Worm (Caenorhabditis elegans) whole organism, L4 larva: ENCODE data around the gene paml-1.
A peak's percentile ranks its signal among the peaks of the same experiment; 100 is the strongest.

Experiments
- Y105C5A.15 ChIP-seq: fragments of 200-800 bp; sonication (Bioruptor generic); IDR thresholded peaks from 2 replicates; pipeline ENCODE4 v1.3.6; 2022; ENCODE audit warnings: missing genetic modification characterization, missing compliant biosample characterization
- Y75B8A.6 ChIP-seq: fragments of 200-800 bp; sonication (Bioruptor generic); IDR thresholded peaks from 2 replicates; pipeline ENCODE4 v1.3.6; 2022; ENCODE audit warnings: missing genetic modification reagents, missing genetic modification characterization, missing compliant biosample characterization
- aha-1 ChIP-seq: fragments of 150-350 bp; peaks from one replicate; lab custom pipeline; 2014; ENCODE audit warnings: missing biosample characterization, missing genetic modification characterization
- ama-1 ChIP-seq: fragments of 150-350 bp; optimal IDR thresholded peaks from 2 replicates; lab custom pipeline; 2014; ENCODE audit warnings: inconsistent platforms, mixed read lengths
- attf-4 ChIP-seq: sonication (generic microtip); optimal IDR thresholded peaks from 3 replicates; lab custom pipeline; 2017; ENCODE audit warnings: missing biosample characterization, missing genetic modification characterization
- ceh-82 ChIP-seq: sonication (generic microtip); optimal IDR thresholded peaks from 2 replicates; lab custom pipeline; 2017; ENCODE audit warnings: missing biosample characterization, missing genetic modification characterization
- cey-2 ChIP-seq: sonication (generic microtip); optimal IDR thresholded peaks from 3 replicates; lab custom pipeline; 2017; ENCODE audit warnings: missing genetic modification characterization, mild to moderate bottlenecking, missing compliant biosample characterization, antibody characterized with exemption, borderline replicate concordance; ENCODE audit not compliant: insufficient read depth
- ctbp-1 ChIP-seq: fragments of 200-800 bp; sonication (Bioruptor generic); IDR thresholded peaks from 2 replicates; pipeline ENCODE4 v1.3.6; 2022; ENCODE audit warnings: missing genetic modification reagents, missing genetic modification characterization, missing compliant biosample characterization
- daf-19 ChIP-seq: fragments of 200-800 bp; sonication (Bioruptor generic); conservative IDR thresholded peaks from 2 replicates; pipeline ENCODE4 v1.3.6; 2022; ENCODE audit warnings: missing genetic modification characterization, missing compliant biosample characterization
- dmd-9 ChIP-seq: fragments of 200-800 bp; sonication (Bioruptor generic); IDR thresholded peaks from 2 replicates; pipeline ENCODE4 v1.3.6; 2022; ENCODE audit warnings: missing genetic modification reagents, missing genetic modification characterization, missing compliant biosample characterization
- dpl-1 ChIP-seq: fragments of 150-350 bp; optimal IDR thresholded peaks from 2 replicates; lab custom pipeline; 2014; ENCODE audit warnings: missing biosample characterization, missing genetic modification reagents, missing genetic modification characterization
- duxl-1 ChIP-seq: sonication (generic microtip); optimal IDR thresholded peaks from 2 replicates; lab custom pipeline; 2016; ENCODE audit warnings: mild to moderate bottlenecking, missing genetic modification characterization, moderate library complexity, missing compliant biosample characterization; ENCODE audit not compliant: poor library complexity
- dve-1 ChIP-seq: sonication (generic microtip); optimal IDR thresholded peaks from 2 replicates; lab custom pipeline; 2017; ENCODE audit warnings: antibody characterized with exemption, mild to moderate bottlenecking, missing genetic modification characterization, missing compliant biosample characterization; ENCODE audit not compliant: insufficient read depth
- fos-1 ChIP-seq: fragments of 150-350 bp; optimal IDR thresholded peaks from 2 replicates; lab custom pipeline; 2014; ENCODE audit warnings: missing biosample characterization, missing genetic modification characterization
- gei-8 ChIP-seq: fragments of 200-800 bp; sonication (Bioruptor generic); optimal IDR thresholded peaks from 2 replicates; lab custom pipeline; 2018; ENCODE audit warnings: mild to moderate bottlenecking, missing genetic modification characterization, missing compliant biosample characterization
- hif-1 ChIP-seq, 2 experiments: sonication (generic microtip); optimal IDR thresholded peaks; 2 replicates each; lab custom pipeline; 2016 to 2017; ENCODE audit warnings: missing compliant biosample characterization in 2 of 2, missing genetic modification characterization in 2 of 2, missing genetic modification reagents in 2 of 2, missing genotype in 2 of 2, mild to moderate bottlenecking in 1 of 2
- hlh-11 ChIP-seq: fragments of 200-800 bp; sonication (Bioruptor generic); optimal IDR thresholded peaks from 2 replicates; lab custom pipeline; 2018; ENCODE audit warnings: mild to moderate bottlenecking, missing genetic modification characterization, missing compliant biosample characterization
- hlh-30 ChIP-seq: sonication (generic microtip); optimal IDR thresholded peaks from 2 replicates; lab custom pipeline; 2017; ENCODE audit warnings: antibody characterized with exemption, mild to moderate bottlenecking, missing genetic modification characterization, missing compliant biosample characterization; ENCODE audit not compliant: insufficient read depth
- jun-1 ChIP-seq: fragments of 150-350 bp; optimal IDR thresholded peaks from 2 replicates; lab custom pipeline; 2014; ENCODE audit warnings: missing biosample characterization, missing genetic modification reagents, missing genetic modification characterization
- lin-13 ChIP-seq: fragments of 150-350 bp; optimal IDR thresholded peaks from 2 replicates; lab custom pipeline; 2014; ENCODE audit warnings: missing biosample characterization, missing genetic modification reagents, missing genetic modification characterization
- lin-15B ChIP-seq: fragments of 150-350 bp; sonication (generic microtip); optimal IDR thresholded peaks from 3 replicates; lab custom pipeline; 2014; ENCODE audit warnings: missing biosample characterization, missing genetic modification characterization
- lin-39 ChIP-seq: fragments of 150-350 bp; optimal IDR thresholded peaks from 2 replicates; lab custom pipeline; 2014; ENCODE audit warnings: missing biosample characterization, missing genetic modification reagents, missing genetic modification characterization
- lsy-2 ChIP-seq, 2 experiments: fragments of 150-350 bp in 1 of 2; sonication (generic microtip) in 1 of 2; optimal IDR thresholded peaks; 2 replicates each; lab custom pipeline; 2014 to 2017; ENCODE audit warnings: missing biosample characterization in 2 of 2, missing genetic modification characterization in 2 of 2
- mdl-1 ChIP-seq, 2 experiments: fragments of 150-350 bp in 1 of 2; sonication (generic microtip) in 1 of 2; optimal IDR thresholded peaks; 2 replicates each; lab custom pipeline; 2014 to 2017; ENCODE audit warnings: missing biosample characterization in 2 of 2, missing genetic modification characterization in 2 of 2
- mdt-29 ChIP-seq: fragments of 200-800 bp; sonication (Bioruptor generic); IDR thresholded peaks from 2 replicates; pipeline ENCODE4 v1.3.6; 2022; ENCODE audit warnings: missing genetic modification reagents, missing genetic modification characterization, missing compliant biosample characterization
- mxl-2 ChIP-seq: fragments of 200-800 bp; sonication (Bioruptor generic); conservative IDR thresholded peaks from 2 replicates; pipeline ENCODE4 v1.3.6; 2022; ENCODE audit warnings: missing genetic modification reagents, missing genetic modification characterization, missing compliant biosample characterization
- nhr-10 ChIP-seq: fragments of 150-350 bp; optimal IDR thresholded peaks from 2 replicates; lab custom pipeline; 2014; ENCODE audit warnings: missing biosample characterization, missing genetic modification characterization
- nhr-102 ChIP-seq: sonication (generic microtip); optimal IDR thresholded peaks from 2 replicates; lab custom pipeline; 2016; ENCODE audit warnings: mild to moderate bottlenecking, missing genetic modification characterization, moderate library complexity, missing compliant biosample characterization
- nhr-11 ChIP-seq: fragments of 150-350 bp; optimal IDR thresholded peaks from 2 replicates; lab custom pipeline; 2014; ENCODE audit warnings: missing biosample characterization, missing genetic modification characterization
- nhr-111 ChIP-seq: fragments of 200-800 bp; sonication (Bioruptor generic); optimal IDR thresholded peaks from 2 replicates; lab custom pipeline; 2018; ENCODE audit warnings: mild to moderate bottlenecking, missing genetic modification characterization, missing compliant biosample characterization
- nhr-237 ChIP-seq: sonication (generic microtip); optimal IDR thresholded peaks from 2 replicates; lab custom pipeline; 2017; ENCODE audit warnings: missing biosample characterization, missing genetic modification characterization
- nhr-25 ChIP-seq: sonication (generic microtip); optimal IDR thresholded peaks from 2 replicates; lab custom pipeline; 2017; ENCODE audit warnings: missing genetic modification characterization, mild to moderate bottlenecking, missing compliant biosample characterization, antibody characterized with exemption, moderate library complexity, borderline replicate concordance; ENCODE audit not compliant: insufficient read depth
- nhr-28 ChIP-seq: fragments of 150-350 bp; optimal IDR thresholded peaks from 2 replicates; lab custom pipeline; 2014; ENCODE audit warnings: missing biosample characterization, missing genetic modification characterization
- nhr-42 ChIP-seq: fragments of 200-800 bp; sonication (Bioruptor generic); IDR thresholded peaks from 2 replicates; pipeline ENCODE4 v1.3.6; 2022; ENCODE audit warnings: missing genetic modification characterization, missing compliant biosample characterization
- nhr-48 ChIP-seq: sonication (generic microtip); optimal IDR thresholded peaks from 2 replicates; lab custom pipeline; 2016; ENCODE audit warnings: mild to moderate bottlenecking, missing genetic modification characterization, missing compliant biosample characterization
- nhr-6 ChIP-seq: fragments of 150-350 bp; optimal IDR thresholded peaks from 2 replicates; lab custom pipeline; 2014; ENCODE audit warnings: missing biosample characterization, missing genetic modification characterization
- nhr-77 ChIP-seq: fragments of 150-350 bp; optimal IDR thresholded peaks from 2 replicates; lab custom pipeline; 2014; ENCODE audit warnings: missing biosample characterization, missing genetic modification characterization
- pha-4 ChIP-seq, 2 experiments: fragments of 150-350 bp in 1 of 2; fragments of 200-800 bp in 1 of 2; sonication (Bioruptor generic) in 1 of 2; IDR thresholded peaks in 1 of 2; optimal IDR thresholded peaks in 1 of 2; 2 replicates each; pipeline versions ENCODE4 v1.3.6 to Lab custom; 2014 to 2022; ENCODE audit warnings: missing genetic modification characterization in 2 of 2, missing genetic modification reagents in 2 of 2, missing biosample characterization in 1 of 2, missing compliant biosample characterization in 1 of 2
- php-3 ChIP-seq: fragments of 200-800 bp; sonication (Bioruptor generic); IDR thresholded peaks from 2 replicates; pipeline ENCODE4 v1.3.6; 2022; ENCODE audit warnings: missing genetic modification reagents, missing genetic modification characterization, missing compliant biosample characterization
- pqm-1 ChIP-seq: sonication (generic microtip); optimal IDR thresholded peaks from 2 replicates; lab custom pipeline; 2017; ENCODE audit warnings: missing biosample characterization, missing genetic modification characterization
- spr-1 ChIP-seq: sonication (generic microtip); optimal IDR thresholded peaks from 2 replicates; lab custom pipeline; 2016; ENCODE audit warnings: mild to moderate bottlenecking, missing genetic modification characterization, missing compliant biosample characterization
- spr-3 ChIP-seq: fragments of 200-800 bp; sonication (Bioruptor generic); optimal IDR thresholded peaks from 2 replicates; lab custom pipeline; 2018; ENCODE audit warnings: mild to moderate bottlenecking, missing genetic modification characterization, missing compliant biosample characterization
- vab-7 ChIP-seq: fragments of 200-800 bp; sonication (Bioruptor generic); IDR thresholded peaks from 2 replicates; pipeline ENCODE4 v1.3.6; 2022; ENCODE audit warnings: missing genetic modification reagents, missing genetic modification characterization, missing compliant biosample characterization
- zfp-2 ChIP-seq: sonication (generic microtip); optimal IDR thresholded peaks from 2 replicates; lab custom pipeline; 2016; ENCODE audit warnings: mild to moderate bottlenecking, missing genetic modification characterization, missing compliant biosample characterization
- zfp-3 ChIP-seq: fragments of 200-800 bp; sonication (Bioruptor generic); conservative IDR thresholded peaks from 2 replicates; pipeline ENCODE4 v1.3.6; 2022; ENCODE audit warnings: missing genetic modification reagents, missing genetic modification characterization, missing compliant biosample characterization
- zip-2 ChIP-seq: fragments of 150-350 bp; optimal IDR thresholded peaks from 2 replicates; lab custom pipeline; 2014; ENCODE audit warnings: missing biosample characterization, missing genetic modification characterization
- ztf-11 ChIP-seq: fragments of 150-350 bp; optimal IDR thresholded peaks from 2 replicates; lab custom pipeline; 2014; ENCODE audit warnings: missing biosample characterization, missing genetic modification characterization

Gene paml-1

ce11 chrIII:10218587-10218986 lies 15.3 kb downstream of the paml-1 start, which contains the start of the genes rde-4 and cox-14 (continued):
- TF ChIP-seq ctbp-1 (GFP tag; lab: Robert Waterston, UW), result no peak
- peak; percentile 96 to 100 for TF ChIP-seq lsy-2 (tag; optimal IDR thresholded peaks at IDR 0.05; lab: Kevin White, UChicago)
- no peak for TF ChIP-seq nhr-42 (GFP tag; lab: Robert Waterston, UW)
- no peak for TF ChIP-seq php-3
- TF ChIP-seq lin-15B (tag; lab: Kevin White, UChicago), result no peak
- TF ChIP-seq ceh-82 (tag; lab: Kevin White, UChicago), result no peak
- TF ChIP-seq Y105C5A.15 (GFP tag; lab: Robert Waterston, UW), result no peak
- TF ChIP-seq zfp-2 (tag; lab: Kevin White, UChicago), result no peak
- no peak for TF ChIP-seq mdt-29 (GFP tag; lab: Robert Waterston, UW)
- no peak for TF ChIP-seq nhr-10
- no peak for TF ChIP-seq gei-8
- no peak for TF ChIP-seq hif-1 (tag; optimal IDR thresholded peaks at IDR 0.05; lab: Kevin White, UChicago)
- no peak for TF ChIP-seq nhr-111 (GFP tag; lab: Kevin White, UChicago)
- TF ChIP-seq vab-7 (GFP tag; lab: Robert Waterston, UW), result no peak
- TF ChIP-seq hlh-11, result no peak
- TF ChIP-seq attf-4 (tag; lab: Kevin White, UChicago), result no peak
- no peak for TF ChIP-seq spr-3 (GFP tag; lab: Kevin White, UChicago)
- TF ChIP-seq dpl-1, result peak; percentile 93
- no peak for TF ChIP-seq mxl-2
- TF ChIP-seq zip-2 (tag; lab: Kevin White, UChicago), result no peak
- TF ChIP-seq daf-19 (GFP tag; lab: Robert Waterston, UW), result no peak
- no peak for TF ChIP-seq ztf-11 (tag; lab: Kevin White, UChicago)

ce11 chrIII:10216585-10217278 lies 17.1 kb downstream of the paml-1 start, which contains the start of gene cts-1:
TSS of gene cts-1 (minus strand) at chrIII:10216635.
- TF ChIP-seq fos-1 (tag; lab: Kevin White, UChicago) (no peak), dpl-1 (peak; percentile 61), spr-1 (tag; lab: Kevin White, UChicago) (peak; percentile 38), pqm-1 (tag; lab: Kevin White, UChicago) (peak; percentile 67), lin-39 (no peak), nhr-77 (tag; lab: Kevin White, UChicago) (peak; percentile 86), jun-1 (tag; lab: Kevin White, UChicago) (peak; percentile 10), vab-7 (GFP tag; lab: Robert Waterston, UW) (no peak), nhr-28 (tag; lab: Kevin White, UChicago) (peak; percentile 97), hif-1 (tag; optimal IDR thresholded peaks at IDR 0.05; lab: Kevin White, UChicago) (peak in 1 of 2 experiments; percentile 68), nhr-6 (tag; lab: Kevin White, UChicago) (peak; percentile 84), nhr-11 (tag; lab: Kevin White, UChicago) (peak; percentile 74), ama-1 (lab: Kevin White, UChicago) (peak; percentile 68), daf-19 (GFP tag; lab: Robert Waterston, UW) (no peak), mdl-1 (tag; optimal IDR thresholded peaks at IDR 0.05; lab: Kevin White, UChicago) (peak in 1 of 2 experiments; percentile 94), duxl-1 (tag; lab: Kevin White, UChicago) (peak; percentile 66), pha-4 (GFP tag; IDR thresholded peaks at IDR 0.05; lab: Robert Waterston, UW) (no peak), pha-4 (tag; optimal IDR thresholded peaks at IDR 0.05; lab: Kevin White, UChicago) (peak; percentile 57), lsy-2 (tag; optimal IDR thresholded peaks at IDR 0.05; lab: Kevin White, UChicago) (peak; percentile 72 to 92), nhr-48 (tag; lab: Kevin White, UChicago) (peak; percentile 81), nhr-25 (peak; percentile 50), cey-2 (tag; lab: Kevin White, UChicago) (peak; percentile 69), dmd-9 (GFP tag; lab: Robert Waterston, UW) (no peak), aha-1 (tag; lab: Kevin White, UChicago) (peak; percentile 96), hlh-30 (tag; lab: Kevin White, UChicago) (peak; percentile 92), zfp-3 (GFP tag; lab: Robert Waterston, UW) (no peak), nhr-102 (tag; lab: Kevin White, UChicago) (peak; percentile 69), hlh-11 (peak; percentile 93), nhr-237 (tag; lab: Kevin White, UChicago) (no peak), dve-1 (peak; percentile 97), Y75B8A.6 (no peak), lin-13 (GFP tag; lab: Kevin White, UChicago) (peak; percentile 37)
